Worm (Caenorhabditis elegans) whole organism, L1 larva: ENCODE measurements around the gene madf-9.

Experiments used
- C34B4.2 ChIP-seq: sonication (generic microtip); optimal IDR thresholded peaks from 2 replicates; lab custom pipeline; 2017; ENCODE audit warnings: mild to moderate bottlenecking, missing genetic modification characterization, missing compliant biosample characterization
- aha-1 ChIP-seq: fragments of 150-350 bp; optimal IDR thresholded peaks from 2 replicates; lab custom pipeline; 2014; ENCODE audit warnings: missing biosample characterization, missing genetic modification characterization

DNA sequence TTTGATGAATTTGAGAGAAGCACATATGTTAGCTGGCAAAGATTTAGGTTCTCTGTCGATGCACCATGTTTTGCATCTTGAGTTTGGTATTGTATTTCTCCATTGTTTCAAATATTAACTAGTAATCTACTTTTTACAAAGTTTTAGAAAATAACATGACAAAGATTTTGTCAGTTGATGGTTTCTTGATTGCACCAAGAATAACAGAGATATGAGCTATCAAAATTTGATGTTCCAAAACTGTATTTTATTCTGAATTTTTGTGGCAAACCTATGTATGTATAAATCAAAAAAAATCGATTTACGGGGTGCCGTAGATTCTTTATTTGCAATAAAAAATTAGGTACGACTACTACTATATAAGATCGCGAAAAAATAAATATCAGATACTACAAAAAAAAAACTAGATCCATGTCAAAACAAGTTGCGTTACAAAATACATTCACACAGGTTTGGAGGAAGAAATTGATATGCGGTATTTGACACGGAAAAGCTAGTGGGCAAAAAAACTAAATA lies 8.0 kb downstream of the madf-9 start:
- no peak for TF ChIP-seq C34B4.2 (tag; lab: Kevin White, UChicago)
- TF ChIP-seq aha-1 (tag; lab: Kevin White, UChicago): no peak
